Fruit fly (Drosophila melanogaster) S2 (cell line): ENCODE data around the gene Graf.

Source experiments
- CG8478 ChIP-seq: fragments of >200 bp; optimal IDR thresholded peaks from 2 replicates; lab custom pipeline; 2018
- CTCF ChIP-seq, 2 experiments: fragments of >200 bp; optimal IDR thresholded peaks; 2 replicates each; lab custom pipeline; 2018

- no peak for TF ChIP-seq CG8478 (lab: Kevin White, UChicago)
- no peak for TF ChIP-seq CTCF (optimal IDR thresholded peaks at IDR 0.05; lab: Kevin White, UChicago)
Measured at dm6 chrX:15709624-15709983, 50.9 kb downstream of the Graf start.
